Fruit fly (Drosophila melanogaster) whole organism: Measurements from ENCODE around the gene CG5910.

ENCODE experiments used
- CG8478 ChIP-seq: fragments of >200 bp; optimal IDR thresholded peaks from 2 replicates; lab custom pipeline; 2018; ENCODE audit warnings: inconsistent platforms
- Dll ChIP-seq: fragments of >200 bp; optimal IDR thresholded peaks from 2 replicates; lab custom pipeline; 2017
- EcR ChIP-seq, 2 experiments: fragments of >200 bp; optimal IDR thresholded peaks; 2 replicates each; lab custom pipeline; 2017; ENCODE audit warnings: missing biosample characterization in 2 of 2, missing genetic modification characterization in 2 of 2, missing genetic modification reagents in 2 of 2
- pan ChIP-seq: fragments of >200 bp; optimal IDR thresholded peaks from 2 replicates; lab custom pipeline; 2017
- psq ChIP-seq: fragments of >200 bp; optimal IDR thresholded peaks from 2 replicates; lab custom pipeline; 2017
- usp ChIP-seq: fragments of >200 bp; optimal IDR thresholded peaks from 2 replicates; lab custom pipeline; 2017; ENCODE audit warnings: missing biosample characterization, missing genetic modification characterization, mixed read lengths

Gene CG5910

DNA sequence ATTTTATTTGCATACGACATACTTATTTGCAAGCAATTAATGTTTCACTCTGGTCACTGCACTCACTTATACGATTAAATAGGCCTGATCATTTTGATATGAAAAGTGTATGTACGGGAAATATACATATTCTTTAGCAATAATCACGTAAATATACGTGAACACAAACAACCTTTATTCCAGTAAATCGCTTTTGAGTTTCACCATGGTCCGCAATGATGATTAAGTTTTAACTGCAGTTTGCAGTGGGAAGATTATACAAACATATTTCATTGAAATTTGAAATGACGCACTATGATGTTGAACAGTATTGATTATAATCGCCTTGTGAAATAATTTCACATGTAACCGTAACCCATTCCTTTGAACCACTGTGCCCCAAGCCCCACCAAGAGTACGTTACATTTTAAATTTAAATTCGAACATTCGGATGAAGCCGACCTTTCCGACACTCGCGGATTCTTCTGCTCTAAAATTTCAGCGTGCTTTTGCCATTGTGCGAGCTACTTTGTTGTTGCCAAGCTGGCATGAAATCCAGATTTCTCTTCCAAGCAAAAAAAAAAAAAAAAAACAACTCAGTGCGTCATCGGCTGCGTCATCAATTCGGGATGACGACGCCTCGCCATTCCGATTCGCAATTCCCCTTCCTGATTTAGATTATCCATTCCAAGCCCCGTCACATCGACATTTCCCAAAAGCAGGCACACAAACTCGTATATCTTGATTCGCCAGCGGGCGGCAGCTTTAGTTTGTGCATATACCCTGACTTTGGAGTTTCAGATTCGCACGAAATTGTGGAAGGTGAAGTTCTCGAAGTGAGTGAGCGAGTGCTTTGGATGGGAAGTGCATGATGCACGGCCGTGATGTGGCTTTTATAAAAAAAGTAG lies 38.5 kb upstream of the CG5910 start:
- TF ChIP-seq EcR (GFP tag; optimal IDR thresholded peaks at IDR 0.05; lab: Kevin White, UChicago): no peak
- no peak for TF ChIP-seq CG8478 (lab: Kevin White, UChicago)
- TF ChIP-seq Dll: no peak
- no peak for TF ChIP-seq pan (lab: Kevin White, UChicago)
- TF ChIP-seq psq: no peak
- TF ChIP-seq usp (GFP tag; lab: Kevin White, UChicago): no peak

- TF ChIP-seq EcR (GFP tag; optimal IDR thresholded peaks at IDR 0.05; lab: Kevin White, UChicago) (peak in 1 of 2 experiments; percentile 35), usp (GFP tag; lab: Kevin White, UChicago) (no peak)
Observed at dm6 chr3L:20404515-20404914, 37.7 kb upstream of the CG5910 start.

DNA sequence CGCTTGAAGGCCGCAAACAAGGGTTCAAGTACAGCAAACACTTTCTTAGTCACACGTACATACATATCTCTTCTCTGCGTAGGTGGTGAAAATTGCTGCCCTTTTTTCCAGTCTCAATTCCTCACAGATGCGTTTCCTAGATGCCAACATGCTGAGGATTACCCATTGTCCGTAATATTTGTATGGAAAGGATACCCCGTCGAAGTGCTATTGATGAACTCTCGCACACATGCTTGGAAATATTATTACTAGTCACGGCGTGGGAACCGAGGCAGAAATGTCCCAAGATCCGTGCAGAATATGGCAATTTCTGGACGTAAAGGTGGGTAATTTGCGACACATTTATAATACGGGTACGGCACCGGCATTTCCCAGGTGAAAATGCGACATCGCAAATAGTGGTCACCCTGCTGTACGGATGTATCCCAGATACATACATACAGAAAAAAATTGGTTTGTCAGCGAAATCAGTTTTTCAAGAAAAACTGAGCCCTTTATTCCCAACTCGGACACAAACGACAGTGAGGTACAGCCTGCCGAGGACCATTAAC lies 36.8 kb upstream of the CG5910 start:
- TF ChIP-seq psq: no peak
- TF ChIP-seq pan (lab: Kevin White, UChicago): no peak
- TF ChIP-seq usp (GFP tag; lab: Kevin White, UChicago): no peak
- no peak for TF ChIP-seq Dll
- no peak for TF ChIP-seq EcR (GFP tag; optimal IDR thresholded peaks at IDR 0.05; lab: Kevin White, UChicago)
- no peak for TF ChIP-seq CG8478 (lab: Kevin White, UChicago)

- no peak for TF ChIP-seq pan (lab: Kevin White, UChicago)
- TF ChIP-seq CG8478 (lab: Kevin White, UChicago): no peak
Observed at dm6 chr3L:20405971-20406948, 36.0 kb upstream of the CG5910 start.

DNA sequence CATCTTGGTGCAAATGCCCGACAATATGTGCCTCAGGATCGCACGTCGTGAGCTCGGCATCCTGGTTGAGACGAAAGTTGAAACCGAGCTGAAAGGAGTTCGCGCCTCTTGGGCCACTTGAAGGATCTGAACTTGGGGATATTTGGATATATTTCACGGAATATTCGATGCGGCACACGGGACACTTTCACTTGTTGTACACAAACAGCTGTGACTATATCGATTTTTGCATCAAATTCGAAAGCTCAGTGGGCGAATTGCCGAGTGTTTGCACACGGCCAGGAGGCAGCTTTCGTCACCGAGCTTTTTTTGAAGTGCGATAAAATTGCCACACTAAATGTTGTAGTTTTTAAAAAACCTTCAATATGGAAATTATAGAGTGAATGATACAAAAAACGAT lies 31.9 kb upstream of the CG5910 start, which contains the start of gene CG13248:
Gene CG13248, minus strand, starts transcription at position 222 of the 400 bp plus-strand sequence.
- no peak for TF ChIP-seq pan (lab: Kevin White, UChicago)
- TF ChIP-seq CG8478 (lab: Kevin White, UChicago): no peak
- no peak for TF ChIP-seq Dll
- no peak for TF ChIP-seq psq
- no peak for TF ChIP-seq EcR (GFP tag; optimal IDR thresholded peaks at IDR 0.05; lab: Kevin White, UChicago)
- no peak for TF ChIP-seq usp (GFP tag; lab: Kevin White, UChicago)

- TF ChIP-seq usp (GFP tag; lab: Kevin White, UChicago) (no peak), EcR (GFP tag; optimal IDR thresholded peaks at IDR 0.05; lab: Kevin White, UChicago) (no peak), Dll (no peak), psq (no peak), pan (lab: Kevin White, UChicago) (no peak)
Observed at dm6 chr3L:20410780-20411179, 31.4 kb upstream of the CG5910 start.

DNA sequence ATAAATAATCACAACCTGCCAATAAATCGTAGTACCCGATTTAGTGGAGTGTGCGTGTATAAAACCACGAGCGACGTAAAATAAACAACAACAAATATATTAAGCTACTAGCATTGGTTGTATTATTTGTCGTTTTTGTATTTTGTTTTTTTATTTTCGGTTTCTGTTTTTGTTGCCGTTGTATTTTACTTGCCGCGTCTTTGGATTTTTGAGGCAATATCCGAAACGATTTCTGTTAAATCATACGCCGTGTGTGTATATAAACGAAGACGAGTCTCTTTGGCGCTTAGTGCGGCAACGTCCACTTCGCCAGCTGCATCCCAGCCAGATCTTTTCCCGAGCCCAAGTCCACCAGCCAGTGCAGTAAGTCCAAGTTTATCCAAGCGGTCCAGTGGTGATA lies 28.9 kb upstream of the CG5910 start, which contains the start of gene zye:
Gene zye, plus strand, starts transcription at position 301 of the 400 bp plus-strand sequence.
- TF ChIP-seq pan (lab: Kevin White, UChicago) (no peak), Dll (no peak), usp (GFP tag; lab: Kevin White, UChicago) (no peak), EcR (GFP tag; optimal IDR thresholded peaks at IDR 0.05; lab: Kevin White, UChicago) (no peak), psq (no peak), CG8478 (lab: Kevin White, UChicago) (no peak)

DNA sequence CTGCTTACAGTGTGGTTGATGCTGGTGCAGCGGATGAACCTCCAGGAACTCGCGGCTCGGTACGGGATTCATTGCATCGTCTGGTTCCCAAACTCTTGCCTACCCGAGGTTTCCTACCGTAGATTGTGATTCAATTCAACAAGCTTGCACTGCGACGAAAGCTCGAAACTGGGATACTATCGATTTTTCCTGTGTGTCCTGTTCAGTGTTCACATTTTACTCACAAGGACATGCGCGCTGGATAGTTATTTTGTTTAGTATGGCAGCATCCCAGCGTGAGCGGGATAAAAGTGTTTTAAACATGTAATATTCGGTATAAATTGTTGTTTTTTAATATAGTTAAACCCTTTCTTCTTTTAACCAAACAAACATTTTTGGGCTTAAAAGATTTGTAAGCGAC lies 16.3 kb upstream of the CG5910 start, which contains the start of gene CG5282:
Gene CG5282, minus strand, starts transcription at position 184 of the 400 bp plus-strand sequence.
- no peak for TF ChIP-seq Dll
- no peak for TF ChIP-seq usp (GFP tag; lab: Kevin White, UChicago)
- no peak for TF ChIP-seq CG8478 (lab: Kevin White, UChicago)
- TF ChIP-seq pan (lab: Kevin White, UChicago): no peak
- TF ChIP-seq psq: no peak
- TF ChIP-seq EcR (GFP tag; optimal IDR thresholded peaks at IDR 0.05; lab: Kevin White, UChicago): no peak

DNA sequence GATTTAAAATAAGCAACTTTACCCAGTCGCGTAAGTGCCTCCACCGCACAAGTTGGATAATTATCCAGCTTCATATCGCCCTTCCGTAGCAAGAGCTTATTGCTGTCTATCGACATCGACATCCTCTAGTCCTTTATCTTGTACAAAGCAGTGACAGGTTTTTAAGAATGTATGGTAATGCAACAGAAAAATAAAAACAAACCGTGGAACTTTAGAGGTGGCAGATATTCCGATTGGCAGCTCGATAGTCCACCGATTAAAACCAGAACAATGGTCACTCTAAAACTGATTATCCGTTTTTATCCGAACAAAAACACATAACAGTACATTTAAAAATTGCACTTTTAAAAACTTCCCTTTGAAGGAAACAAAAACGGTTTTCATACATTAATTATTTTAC lies 14.8 kb upstream of the CG5910 start, which contains the start of gene CG5274:
Gene CG5274, minus strand, starts transcription at position 218 of the 400 bp plus-strand sequence.
- TF ChIP-seq usp (GFP tag; lab: Kevin White, UChicago) (no peak), EcR (GFP tag; optimal IDR thresholded peaks at IDR 0.05; lab: Kevin White, UChicago) (no peak), psq (no peak), Dll (no peak), CG8478 (lab: Kevin White, UChicago) (no peak), pan (lab: Kevin White, UChicago) (no peak)

- TF ChIP-seq psq (no peak), CG8478 (lab: Kevin White, UChicago) (no peak), usp (GFP tag; lab: Kevin White, UChicago) (no peak), EcR (GFP tag; optimal IDR thresholded peaks at IDR 0.05; lab: Kevin White, UChicago) (no peak), Dll (no peak), pan (lab: Kevin White, UChicago) (no peak)
Observed at dm6 chr3L:20430182-20430581, 12.0 kb upstream of the CG5910 start, which contains the start of gene CG5262. Gene CG5262 (minus strand): TSS chr3L:20430475.

DNA sequence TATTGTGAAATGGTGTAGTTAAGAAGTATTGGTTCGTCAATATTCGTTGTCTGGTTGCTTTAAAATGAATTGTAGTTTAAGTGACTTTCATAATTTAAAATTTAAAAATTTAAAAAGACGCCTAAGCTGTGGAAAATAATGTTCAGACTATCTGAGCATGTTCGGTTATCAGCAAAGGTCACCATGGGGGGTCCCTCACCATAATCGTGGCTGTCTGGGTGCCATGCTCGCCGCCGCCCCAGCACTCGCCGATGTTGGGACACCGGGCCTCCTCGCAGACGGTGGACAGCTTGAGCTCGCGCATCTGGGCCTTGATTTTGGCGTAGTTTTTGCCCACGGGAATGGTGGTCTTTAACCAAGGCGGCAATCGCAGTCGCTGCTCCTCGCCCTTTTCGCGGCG lies 10.6 kb upstream of the CG5910 start:
- TF ChIP-seq pan (lab: Kevin White, UChicago) (no peak), CG8478 (lab: Kevin White, UChicago) (no peak), usp (GFP tag; lab: Kevin White, UChicago) (no peak), Dll (no peak), psq (no peak), EcR (GFP tag; optimal IDR thresholded peaks at IDR 0.05; lab: Kevin White, UChicago) (no peak)
